Fruit fly (Drosophila melanogaster) Kc167 (cell line): ENCODE results near the gene CG32024.

Source experiments
- Myc ChIP-seq: fragments of >200 bp; optimal IDR thresholded peaks from 2 replicates; lab custom pipeline; 2017; ENCODE audit warnings: missing external identifiers
- Sin3A ChIP-seq: fragments of >200 bp; optimal IDR thresholded peaks from 2 replicates; lab custom pipeline; 2018; ENCODE audit warnings: missing external identifiers
- h ChIP-seq: fragments of >200 bp; optimal IDR thresholded peaks from 3 replicates; lab custom pipeline; 2018; ENCODE audit warnings: missing external identifiers
- insv ChIP-seq: fragments of >200 bp; optimal IDR thresholded peaks from 3 replicates; lab custom pipeline; 2018; ENCODE audit warnings: missing external identifiers
- psq ChIP-seq: fragments of >200 bp; optimal IDR thresholded peaks from 2 replicates; lab custom pipeline; 2017; ENCODE audit warnings: missing external identifiers
- ttk ChIP-seq: sonication (Bioruptor generic); optimal IDR thresholded peaks from 2 replicates; lab custom pipeline; 2017; ENCODE audit warnings: missing external identifiers

CG32024 gene

dm6 chr3L:8830017-8830702 is 22.8 kb downstream of the CG32024 start:
- TF ChIP-seq insv (lab: Kevin White, UChicago) (no peak), ttk (lab: Kevin White, UChicago) (no peak), psq (lab: Kevin White, UChicago) (no peak), h (no peak), Myc (lab: Kevin White, UChicago) (no peak), Sin3A (lab: Kevin White, UChicago) (no peak)

- TF ChIP-seq ttk (lab: Kevin White, UChicago) (no peak), Myc (lab: Kevin White, UChicago) (no peak), insv (lab: Kevin White, UChicago) (no peak), Sin3A (lab: Kevin White, UChicago) (no peak), psq (lab: Kevin White, UChicago) (no peak)
These were observed 23.6 kb downstream of the CG32024 start for dm6 chr3L:8830954-8831353.

- no peak for TF ChIP-seq psq (lab: Kevin White, UChicago)
- TF ChIP-seq Sin3A (lab: Kevin White, UChicago): no peak
- no peak for TF ChIP-seq h
- TF ChIP-seq Myc (lab: Kevin White, UChicago): no peak
- TF ChIP-seq ttk (lab: Kevin White, UChicago): no peak
- no peak for TF ChIP-seq insv (lab: Kevin White, UChicago)
These were observed 25.5 kb downstream of the CG32024 start for dm6 chr3L:8832737-8833466.

DNA sequence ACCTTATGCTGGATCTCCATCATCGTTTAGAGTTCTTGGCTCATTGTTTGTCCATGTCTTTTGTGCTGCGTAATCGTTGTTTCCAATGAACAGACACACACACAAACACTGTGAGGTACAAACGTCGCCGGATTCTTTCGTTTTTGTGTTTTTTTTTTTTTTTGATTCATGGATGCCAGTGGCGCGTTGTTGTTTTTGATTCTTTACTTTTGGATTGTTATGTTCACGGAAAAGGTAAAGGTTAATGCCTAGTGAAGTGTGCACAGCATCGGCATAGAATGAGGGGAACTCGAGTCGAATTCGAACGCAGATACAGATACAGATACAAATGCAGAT is 26.0 kb downstream of the CG32024 start:
- TF ChIP-seq h: no peak
- TF ChIP-seq Sin3A (lab: Kevin White, UChicago): no peak
- TF ChIP-seq insv (lab: Kevin White, UChicago): no peak
- TF ChIP-seq ttk (lab: Kevin White, UChicago): no peak
- TF ChIP-seq Myc (lab: Kevin White, UChicago): no peak
- no peak for TF ChIP-seq psq (lab: Kevin White, UChicago)

DNA sequence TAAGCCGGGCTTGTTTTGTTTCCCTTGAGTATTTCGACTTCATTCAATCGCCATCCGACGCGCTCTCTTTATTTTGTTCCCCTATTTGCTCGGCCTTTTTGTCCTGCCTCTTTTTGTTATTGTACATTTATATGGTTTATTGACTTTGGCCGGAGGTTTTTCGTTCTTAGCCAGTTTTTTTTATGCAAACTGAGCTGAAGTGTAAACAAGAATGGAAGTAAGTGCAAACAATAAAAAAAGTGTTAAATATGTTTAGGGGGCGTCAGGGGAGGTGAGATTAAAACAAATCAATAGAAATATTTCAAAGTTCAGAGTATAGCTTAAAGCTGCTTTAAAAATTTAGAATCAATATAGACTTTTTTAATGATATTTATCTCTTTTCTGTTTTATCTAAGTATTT is 27.1 kb downstream of the CG32024 start:
- TF ChIP-seq insv (lab: Kevin White, UChicago): no peak
- no peak for TF ChIP-seq ttk (lab: Kevin White, UChicago)
- no peak for TF ChIP-seq Myc (lab: Kevin White, UChicago)
- TF ChIP-seq Sin3A (lab: Kevin White, UChicago): no peak
- no peak for TF ChIP-seq psq (lab: Kevin White, UChicago)
- no peak for TF ChIP-seq h

dm6 chr3L:8834886-8835285 is 27.5 kb downstream of the CG32024 start:
- TF ChIP-seq Sin3A (lab: Kevin White, UChicago) (no peak), psq (lab: Kevin White, UChicago) (no peak), Myc (lab: Kevin White, UChicago) (no peak), insv (lab: Kevin White, UChicago) (no peak), h (no peak), ttk (lab: Kevin White, UChicago) (no peak)

- TF ChIP-seq Sin3A (lab: Kevin White, UChicago) (no peak), insv (lab: Kevin White, UChicago) (no peak), ttk (lab: Kevin White, UChicago) (no peak), h (no peak), Myc (lab: Kevin White, UChicago) (no peak), psq (lab: Kevin White, UChicago) (no peak)
These were observed 28.0 kb downstream of the CG32024 start for dm6 chr3L:8835441-8835840.

dm6 chr3L:8836162-8836561 is 28.8 kb downstream of the CG32024 start, which contains the start of gene CG32026:
Gene CG32026, plus strand, starts transcription at chr3L:8836462.
- no peak for TF ChIP-seq psq (lab: Kevin White, UChicago)
- no peak for TF ChIP-seq Sin3A (lab: Kevin White, UChicago)
- TF ChIP-seq insv (lab: Kevin White, UChicago): no peak
- no peak for TF ChIP-seq h
- TF ChIP-seq ttk (lab: Kevin White, UChicago): no peak
- TF ChIP-seq Myc (lab: Kevin White, UChicago): no peak

DNA sequence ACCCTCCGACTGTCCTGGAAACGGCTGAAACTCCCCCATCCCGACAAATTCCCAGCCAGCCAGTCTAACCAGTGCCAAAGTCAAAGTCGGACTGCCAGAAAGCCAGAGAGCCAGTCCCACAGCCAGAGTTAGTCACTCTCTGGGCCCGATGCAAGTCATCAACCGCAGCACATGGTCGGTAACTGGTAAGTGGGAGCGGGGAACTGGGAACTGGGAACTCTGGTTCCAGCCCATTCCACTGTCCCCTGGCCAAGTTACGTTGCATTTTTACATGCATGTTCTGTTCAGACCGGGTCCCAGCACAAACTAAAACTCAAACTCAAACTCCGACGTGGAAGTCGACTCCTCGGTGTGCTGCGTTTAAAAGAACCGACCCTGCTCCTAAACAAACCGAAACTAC is 31.7 kb downstream of the CG32024 start:
- TF ChIP-seq Sin3A (lab: Kevin White, UChicago) (no peak), ttk (lab: Kevin White, UChicago) (no peak), Myc (lab: Kevin White, UChicago) (no peak), psq (lab: Kevin White, UChicago) (no peak), insv (lab: Kevin White, UChicago) (no peak), h (no peak)

DNA sequence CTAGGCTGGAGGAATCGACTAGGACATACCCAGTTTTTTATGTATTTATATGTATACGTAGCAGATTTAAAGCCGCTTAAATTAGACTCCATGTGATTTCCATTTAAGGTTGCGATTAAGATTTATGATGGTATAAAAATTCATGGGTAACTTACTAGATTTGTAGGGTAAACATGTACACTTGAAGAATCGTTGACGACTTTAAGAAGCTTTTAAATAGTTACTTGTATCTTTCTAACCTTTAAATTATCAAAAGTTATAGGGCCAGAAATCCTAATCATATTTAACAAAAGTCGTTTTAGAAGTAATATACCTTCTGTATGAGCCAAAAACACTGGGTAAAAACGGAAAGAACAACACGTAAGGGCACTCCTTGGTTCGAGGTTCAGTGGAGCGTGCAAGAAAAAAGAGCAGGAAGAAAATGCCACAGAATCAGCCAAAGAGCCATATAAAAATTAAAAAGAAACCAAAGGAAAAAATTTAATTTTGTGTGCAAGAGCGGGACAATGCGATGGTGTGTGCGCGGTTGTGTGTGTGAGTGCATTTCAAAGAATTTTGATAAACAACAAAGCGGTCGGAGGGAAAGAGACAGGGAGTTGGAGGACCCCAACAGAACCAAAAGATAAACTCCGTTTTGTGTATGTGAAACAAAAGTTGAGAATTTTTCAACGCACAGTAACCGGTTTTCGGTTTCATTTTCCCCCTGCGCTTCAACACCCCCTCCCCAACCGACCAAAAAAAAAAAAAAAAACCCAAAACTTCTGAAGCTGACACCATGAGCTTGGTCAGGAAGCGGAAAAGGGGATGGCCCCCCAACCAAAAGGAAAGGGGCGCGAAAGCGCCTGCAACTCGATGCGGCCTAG is 32.4 kb downstream of the CG32024 start:
- no peak for TF ChIP-seq Myc (lab: Kevin White, UChicago)
- no peak for TF ChIP-seq insv (lab: Kevin White, UChicago)
- TF ChIP-seq h: no peak
- no peak for TF ChIP-seq ttk (lab: Kevin White, UChicago)
- TF ChIP-seq psq (lab: Kevin White, UChicago): no peak
- no peak for TF ChIP-seq Sin3A (lab: Kevin White, UChicago)

DNA sequence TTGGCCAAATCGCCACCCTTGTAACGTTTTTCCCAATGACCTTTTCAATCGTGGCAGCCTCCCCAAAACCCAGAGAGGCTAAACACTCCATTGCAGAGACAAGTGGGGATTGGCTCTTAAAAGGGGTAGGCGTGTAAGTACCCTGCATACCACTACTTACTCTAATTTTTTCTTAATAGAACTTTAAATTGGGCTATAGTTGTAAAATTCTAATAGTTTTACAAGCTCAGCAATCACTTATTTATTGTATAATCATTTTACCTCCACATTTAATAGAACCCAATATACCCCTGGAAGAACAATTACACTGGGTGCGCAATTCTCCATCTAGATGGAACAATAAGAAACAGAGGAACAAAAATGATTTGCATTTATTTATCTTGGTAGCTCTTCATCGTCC is 34.4 kb downstream of the CG32024 start:
- no peak for TF ChIP-seq psq (lab: Kevin White, UChicago)
- no peak for TF ChIP-seq ttk (lab: Kevin White, UChicago)
- no peak for TF ChIP-seq Sin3A (lab: Kevin White, UChicago)
- no peak for TF ChIP-seq h
- no peak for TF ChIP-seq Myc (lab: Kevin White, UChicago)
- TF ChIP-seq insv (lab: Kevin White, UChicago): no peak
